Worm (Caenorhabditis elegans) whole organism, late embryonic: ENCODE data around the gene aex-4.

ENCODE experiments used
- C38D4.7 ChIP-seq: fragments of 200-800 bp; sonication (Bioruptor generic); optimal IDR thresholded peaks from 2 replicates; lab custom pipeline; 2018; ENCODE audit warnings: mild to moderate bottlenecking, missing genetic modification characterization, moderate library complexity, missing compliant biosample characterization
- F13H6.1 ChIP-seq: sonication (generic microtip); optimal IDR thresholded peaks from 2 replicates; lab custom pipeline; 2016; ENCODE audit warnings: missing genetic modification characterization, missing compliant biosample characterization
- T23F11.4 ChIP-seq: fragments of 200-800 bp; sonication (Bioruptor generic); optimal IDR thresholded peaks from 2 replicates; lab custom pipeline; 2018; ENCODE audit warnings: mild to moderate bottlenecking, missing genetic modification characterization, missing compliant biosample characterization
- Y22D7AL.16 ChIP-seq: sonication (generic microtip); optimal IDR thresholded peaks from 2 replicates; lab custom pipeline; 2016; ENCODE audit warnings: missing genetic modification characterization, missing compliant biosample characterization
- ahr-1 ChIP-seq: sonication (generic microtip); optimal IDR thresholded peaks from 2 replicates; lab custom pipeline; 2016; ENCODE audit warnings: missing genetic modification characterization, missing compliant biosample characterization
- ceh-14 ChIP-seq: sonication (generic microtip); optimal IDR thresholded peaks from 2 replicates; lab custom pipeline; 2016; ENCODE audit warnings: missing genotype, missing genetic modification characterization, missing compliant biosample characterization
- ceh-18 ChIP-seq: sonication (generic microtip); optimal IDR thresholded peaks from 2 replicates; lab custom pipeline; 2016; ENCODE audit warnings: missing genetic modification characterization, missing compliant biosample characterization
- ceh-2 ChIP-seq: sonication (generic microtip); optimal IDR thresholded peaks from 2 replicates; lab custom pipeline; 2016; ENCODE audit warnings: missing genotype, missing genetic modification characterization, missing compliant biosample characterization
- ceh-22 ChIP-seq: sonication (generic microtip); optimal IDR thresholded peaks from 2 replicates; lab custom pipeline; 2017; ENCODE audit warnings: missing biosample characterization, missing genetic modification characterization
- ceh-24 ChIP-seq: sonication (generic microtip); optimal IDR thresholded peaks from 2 replicates; lab custom pipeline; 2016; ENCODE audit warnings: mild to moderate bottlenecking, missing genetic modification characterization, missing compliant biosample characterization
- ceh-30 ChIP-seq: fragments of 150-350 bp; optimal IDR thresholded peaks from 2 replicates; lab custom pipeline; 2014; ENCODE audit warnings: missing biosample characterization, missing genetic modification characterization
- ceh-34 ChIP-seq: sonication (generic microtip); optimal IDR thresholded peaks from 2 replicates; lab custom pipeline; 2016; ENCODE audit warnings: mild to moderate bottlenecking, missing genetic modification characterization, missing compliant biosample characterization
- ceh-45 ChIP-seq: fragments of 200-800 bp; sonication (Bioruptor generic); IDR thresholded peaks from 2 replicates; pipeline ENCODE4 v1.3.6; 2022; ENCODE audit warnings: missing genetic modification reagents, missing genetic modification characterization, missing compliant biosample characterization
- ceh-9 ChIP-seq: sonication (generic microtip); optimal IDR thresholded peaks from 2 replicates; lab custom pipeline; 2016; ENCODE audit warnings: mild to moderate bottlenecking, missing genetic modification characterization, inconsistent platforms, missing compliant biosample characterization
- che-1 ChIP-seq: sonication (generic microtip); optimal IDR thresholded peaks from 2 replicates; lab custom pipeline; 2016; ENCODE audit warnings: mild to moderate bottlenecking, missing genetic modification characterization, missing compliant biosample characterization
- dmd-4 ChIP-seq: sonication (generic microtip); optimal IDR thresholded peaks from 2 replicates; lab custom pipeline; 2016; ENCODE audit warnings: borderline replicate concordance, missing genetic modification characterization, missing compliant biosample characterization
- elt-4 ChIP-seq: sonication (generic microtip); optimal IDR thresholded peaks from 2 replicates; lab custom pipeline; 2016; ENCODE audit warnings: missing genetic modification characterization, missing compliant biosample characterization
- ets-4 ChIP-seq: sonication (generic microtip); optimal IDR thresholded peaks from 2 replicates; lab custom pipeline; 2016; ENCODE audit warnings: missing genetic modification characterization, missing compliant biosample characterization
- eyg-1 ChIP-seq: sonication (generic microtip); optimal IDR thresholded peaks from 2 replicates; lab custom pipeline; 2016; ENCODE audit warnings: missing genotype, missing genetic modification characterization, missing compliant biosample characterization
- fkh-6 ChIP-seq: sonication (generic microtip); optimal IDR thresholded peaks from 2 replicates; lab custom pipeline; 2016; ENCODE audit warnings: missing genetic modification characterization, missing compliant biosample characterization
- hlh-13 ChIP-seq: fragments of 200-800 bp; sonication (Bioruptor generic); optimal IDR thresholded peaks from 2 replicates; lab custom pipeline; 2018; ENCODE audit warnings: mild to moderate bottlenecking, missing genetic modification characterization, missing compliant biosample characterization
- hlh-30 ChIP-seq: sonication (generic microtip); optimal IDR thresholded peaks from 2 replicates; lab custom pipeline; 2017; ENCODE audit warnings: antibody characterized with exemption, missing genetic modification characterization, missing compliant biosample characterization; ENCODE audit not compliant: insufficient read depth
- nfya-1 ChIP-seq: sonication (generic microtip); optimal IDR thresholded peaks from 2 replicates; lab custom pipeline; 2017; ENCODE audit warnings: missing genetic modification characterization, mild to moderate bottlenecking, missing compliant biosample characterization, antibody characterized with exemption, moderate library complexity
- nhr-11 ChIP-seq: fragments of 150-350 bp; optimal IDR thresholded peaks from 2 replicates; lab custom pipeline; 2014; ENCODE audit warnings: missing biosample characterization, missing genetic modification characterization
- odd-2 ChIP-seq: sonication (generic microtip); optimal IDR thresholded peaks from 2 replicates; lab custom pipeline; 2017; ENCODE audit warnings: antibody characterized with exemption, mild to moderate bottlenecking, missing genetic modification characterization, missing compliant biosample characterization
- pat-9 ChIP-seq: fragments of 200-800 bp; sonication (Bioruptor generic); optimal IDR thresholded peaks from 2 replicates; lab custom pipeline; 2018; ENCODE audit warnings: mild to moderate bottlenecking, missing genetic modification characterization, moderate library complexity, missing compliant biosample characterization
- pax-1 ChIP-seq: fragments of 150-350 bp; optimal IDR thresholded peaks from 2 replicates; lab custom pipeline; 2014; ENCODE audit warnings: missing biosample characterization, missing genetic modification characterization
- pha-4 ChIP-seq: fragments of 150-350 bp; optimal IDR thresholded peaks from 2 replicates; lab custom pipeline; 2018; ENCODE audit warnings: missing biosample characterization, missing genetic modification reagents, missing genetic modification characterization
- pros-1 ChIP-seq: fragments of 150-350 bp; optimal IDR thresholded peaks from 2 replicates; lab custom pipeline; 2014; ENCODE audit warnings: missing biosample characterization, missing genetic modification reagents, missing genetic modification characterization
- rnt-1 ChIP-seq: sonication (generic microtip); optimal IDR thresholded peaks from 2 replicates; lab custom pipeline; 2016; ENCODE audit warnings: missing genetic modification characterization, missing compliant biosample characterization
- sox-2 ChIP-seq: fragments of 200-800 bp; sonication (Bioruptor generic); IDR thresholded peaks from 2 replicates; pipeline ENCODE4 v1.3.6; 2022; ENCODE audit warnings: missing genetic modification reagents, missing genetic modification characterization, missing compliant biosample characterization
- sox-4 ChIP-seq: sonication (generic microtip); optimal IDR thresholded peaks from 2 replicates; lab custom pipeline; 2017; ENCODE audit warnings: mild to moderate bottlenecking, missing genetic modification characterization, inconsistent platforms, missing compliant biosample characterization
- syd-9 ChIP-seq: sonication (generic microtip); optimal IDR thresholded peaks from 2 replicates; lab custom pipeline; 2016; ENCODE audit warnings: mild to moderate bottlenecking, missing genetic modification characterization, moderate library complexity, missing compliant biosample characterization
- tbx-2 ChIP-seq: sonication (generic microtip); optimal IDR thresholded peaks from 2 replicates; lab custom pipeline; 2016; ENCODE audit warnings: missing genetic modification characterization, missing compliant biosample characterization
- tbx-7 ChIP-seq: sonication (generic microtip); optimal IDR thresholded peaks from 2 replicates; lab custom pipeline; 2016; ENCODE audit warnings: missing genotype, missing genetic modification characterization, missing compliant biosample characterization
- unc-55 ChIP-seq: sonication (generic microtip); optimal IDR thresholded peaks from 2 replicates; lab custom pipeline; 2017; ENCODE audit warnings: missing biosample characterization, missing genetic modification reagents, missing genetic modification characterization
- zip-5 ChIP-seq: sonication (generic microtip); optimal IDR thresholded peaks from 2 replicates; lab custom pipeline; 2016; ENCODE audit warnings: missing genetic modification characterization, missing compliant biosample characterization
- ztf-16 ChIP-seq: sonication (generic microtip); optimal IDR thresholded peaks from 2 replicates; lab custom pipeline; 2017; ENCODE audit warnings: missing genetic modification characterization, missing compliant biosample characterization

Gene aex-4

DNA sequence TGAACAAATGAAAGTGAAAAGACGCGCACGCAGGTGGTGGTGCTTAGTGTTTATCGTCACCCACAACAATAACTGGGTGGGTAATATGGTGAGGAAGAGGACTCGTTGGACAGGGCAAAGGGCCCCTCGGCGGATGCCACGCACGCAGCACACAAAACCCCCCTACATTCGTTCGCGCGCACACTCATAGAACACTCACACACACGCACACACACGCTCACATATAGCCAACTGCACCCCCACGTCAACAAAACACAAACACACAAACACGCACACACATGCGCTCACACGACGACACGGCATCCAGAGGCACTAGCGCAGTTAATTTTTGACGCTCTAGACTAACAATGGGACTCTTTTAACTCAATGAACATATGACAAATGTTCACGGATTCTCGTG, 34.9 kb upstream of the aex-4 start (continued):
- TF ChIP-seq ceh-14 (tag; lab: Kevin White, UChicago) (no peak), F13H6.1 (tag; lab: Kevin White, UChicago) (no peak), dmd-4 (tag; lab: Kevin White, UChicago) (peak; percentile 18), pha-4 (tag; lab: Kevin White, UChicago) (no peak), elt-4 (tag; lab: Kevin White, UChicago) (no peak), ceh-22 (tag; lab: Kevin White, UChicago) (peak; percentile 32), nfya-1 (tag; lab: Kevin White, UChicago) (peak; percentile 56), ceh-45 (GFP tag; lab: Robert Waterston, UW) (no peak), odd-2 (tag; lab: Kevin White, UChicago) (no peak), sox-2 (GFP tag; lab: Robert Waterston, UW) (peak; percentile 37; the same call in 1 of the 2 replicates), hlh-13 (GFP tag; lab: Kevin White, UChicago) (no peak), C38D4.7 (GFP tag; lab: Kevin White, UChicago) (no peak), ceh-34 (tag; lab: Kevin White, UChicago) (no peak), rnt-1 (peak; percentile 39), tbx-7 (tag; lab: Kevin White, UChicago) (no peak), fkh-6 (tag; lab: Kevin White, UChicago) (no peak), Y22D7AL.16 (tag; lab: Kevin White, UChicago) (no peak), T23F11.4 (GFP tag; lab: Kevin White, UChicago) (no peak), nhr-11 (tag; lab: Kevin White, UChicago) (no peak), pax-1 (no peak), ztf-16 (no peak), zip-5 (no peak), ceh-18 (tag; lab: Kevin White, UChicago) (peak; percentile 51), ceh-24 (tag; lab: Kevin White, UChicago) (no peak), eyg-1 (tag; lab: Kevin White, UChicago) (no peak), unc-55 (GFP tag; lab: Kevin White, UChicago) (peak; percentile 55), pros-1 (tag; lab: Kevin White, UChicago) (no peak), che-1 (tag; lab: Kevin White, UChicago) (peak; percentile 30), ceh-2 (tag; lab: Kevin White, UChicago) (no peak), tbx-2 (tag; lab: Kevin White, UChicago) (peak; percentile 79), ets-4 (tag; lab: Kevin White, UChicago) (no peak), pat-9 (tag; lab: Kevin White, UChicago) (peak; percentile 15), ceh-30 (no peak), hlh-30 (tag; lab: Kevin White, UChicago) (no peak), ahr-1 (no peak), sox-4 (tag; lab: Kevin White, UChicago) (no peak)

DNA sequence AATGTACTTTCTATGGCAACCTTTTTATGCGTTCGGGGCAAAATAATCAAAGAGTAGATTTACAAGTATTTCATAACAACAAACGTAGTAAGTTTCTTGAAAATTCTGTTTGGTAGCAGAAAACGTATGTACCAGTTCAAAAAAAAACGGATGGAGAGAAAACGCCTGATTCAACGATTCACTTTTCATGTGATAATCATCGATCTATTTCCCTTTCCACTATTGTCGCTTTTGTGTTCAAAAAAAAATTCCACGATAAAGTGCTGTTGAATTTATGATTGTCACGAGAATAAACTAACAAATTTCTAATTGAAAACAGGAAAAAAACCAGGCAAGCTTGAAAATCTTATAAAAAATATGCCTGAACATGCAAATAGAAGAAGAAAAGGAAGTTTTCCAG, 33.3 kb upstream of the aex-4 start:
- TF ChIP-seq ceh-45 (GFP tag; lab: Robert Waterston, UW): no peak
- no peak for TF ChIP-seq C38D4.7 (GFP tag; lab: Kevin White, UChicago)
- TF ChIP-seq unc-55 (GFP tag; lab: Kevin White, UChicago): no peak
- no peak for TF ChIP-seq syd-9 (tag; lab: Kevin White, UChicago)
- TF ChIP-seq ceh-18 (tag; lab: Kevin White, UChicago): no peak
- no peak for TF ChIP-seq dmd-4 (tag; lab: Kevin White, UChicago)
- no peak for TF ChIP-seq ceh-9 (tag; lab: Kevin White, UChicago)
- no peak for TF ChIP-seq nfya-1 (tag; lab: Kevin White, UChicago)

DNA sequence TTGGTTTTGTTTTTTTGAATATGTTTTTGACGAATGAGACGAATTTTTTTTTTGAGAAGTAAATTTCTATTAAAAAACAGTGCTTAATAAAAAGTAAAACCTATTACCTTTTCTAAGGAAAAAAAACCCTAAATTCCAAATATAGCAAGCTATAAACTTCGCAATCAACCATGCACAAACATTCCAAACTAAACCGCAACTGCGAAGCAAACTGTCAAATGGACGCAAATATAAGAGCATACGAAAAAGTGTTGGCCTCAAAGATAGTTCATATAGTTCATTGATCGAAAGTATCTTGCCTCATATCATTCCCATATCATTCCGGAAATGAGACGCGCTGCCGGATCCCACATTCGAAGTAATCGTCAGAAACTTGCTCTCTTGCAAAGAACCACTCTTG, 32.5 kb upstream of the aex-4 start, which contains the start of gene C01C4.3:
C01C4.3 (plus strand) TSS at position 301 of the 400 bp plus-strand sequence.
- TF ChIP-seq ets-4 (tag; lab: Kevin White, UChicago): no peak
- TF ChIP-seq ahr-1: no peak
